Worm (Caenorhabditis elegans) whole organism, midembryonic: ENCODE results near the gene pnk-4.

Source experiments
- T22C8.4 ChIP-seq: fragments of 200-800 bp; sonication (Bioruptor generic); IDR thresholded peaks from 2 replicates; pipeline ENCODE4 v1.3.6; 2022; ENCODE audit warnings: missing genetic modification characterization, missing compliant biosample characterization
- flt-1 ChIP-seq: fragments of 200-800 bp; sonication (Bioruptor generic); IDR thresholded peaks from 2 replicates; pipeline ENCODE4 v1.3.6; 2022; ENCODE audit warnings: missing genetic modification characterization, missing compliant biosample characterization
- med-1 ChIP-seq: sonication (generic microtip); optimal IDR thresholded peaks from 2 replicates; lab custom pipeline; 2017; ENCODE audit warnings: missing genetic modification characterization, mild to moderate bottlenecking, missing compliant biosample characterization, antibody characterized with exemption, missing genetic modification reagents; ENCODE audit not compliant: insufficient read depth
- tab-1 ChIP-seq: fragments of 200-800 bp; sonication (Bioruptor generic); IDR thresholded peaks from 2 replicates; pipeline ENCODE4 v1.3.6; 2022; ENCODE audit warnings: missing genetic modification characterization, missing compliant biosample characterization

- TF ChIP-seq tab-1 (GFP tag; lab: Robert Waterston, UW), result no peak
- no peak for TF ChIP-seq med-1 (GFP tag; lab: Kevin White, UChicago)
- no peak for TF ChIP-seq flt-1 (GFP tag; lab: Robert Waterston, UW)
- no peak for TF ChIP-seq T22C8.4 (GFP tag; lab: Robert Waterston, UW)
Observed at ce11 chrX:5137716-5138470, 50.3 kb downstream of the pnk-4 start.
